Fruit fly (Drosophila melanogaster) whole organism, embryonic: ENCODE measurements around the gene Bet3.
A peak's percentile ranks its signal among the peaks of the same experiment; 100 is the strongest.

Experiments used
- Asciz ChIP-seq: fragments of 200-800 bp; sonication (Bioruptor generic); optimal IDR thresholded peaks from 2 replicates; lab custom pipeline; 2017; ENCODE audit warnings: missing biosample characterization, mild to moderate bottlenecking, missing genetic modification characterization, missing genetic modification reagents
- CG12104 ChIP-seq: fragments of 200-800 bp; sonication (Bioruptor generic); optimal IDR thresholded peaks from 3 replicates; lab custom pipeline; 2016; ENCODE audit warnings: missing biosample characterization, missing genetic modification characterization
- CG12219 ChIP-seq: fragments of 200-800 bp; sonication (Bioruptor generic); optimal IDR thresholded peaks from 3 replicates; lab custom pipeline; 2018; ENCODE audit warnings: missing biosample characterization, mild to moderate bottlenecking, missing genetic modification characterization
- CG12769 ChIP-seq: fragments of 200-800 bp; sonication (Bioruptor generic); optimal IDR thresholded peaks from 2 replicates; lab custom pipeline; 2019; ENCODE audit warnings: missing biosample characterization, mild to moderate bottlenecking, missing genetic modification characterization, moderate library complexity
- CG13287 ChIP-seq: fragments of 200-800 bp; sonication (Bioruptor generic); IDR thresholded peaks from 2 replicates; pipeline ENCODE4 v1.3.6; 2022; ENCODE audit warnings: missing biosample characterization, missing genetic modification characterization; ENCODE audit not compliant: partially characterized antibody
- CG14860 ChIP-seq: fragments of 200-800 bp; sonication (Bioruptor generic); IDR thresholded peaks from 3 replicates; pipeline ENCODE4 v1.3.6; 2022; ENCODE audit warnings: missing biosample characterization, missing genetic modification characterization; ENCODE audit not compliant: partially characterized antibody
- CG15514 ChIP-seq: fragments of 200-800 bp; sonication (Bioruptor generic); optimal IDR thresholded peaks from 3 replicates; lab custom pipeline; 2017; ENCODE audit warnings: missing biosample characterization, missing genetic modification characterization, mild to moderate bottlenecking, moderate library complexity, missing genetic modification reagents
- CG16779 ChIP-seq: fragments of 200-800 bp; sonication (Bioruptor generic); IDR thresholded peaks from 2 replicates; pipeline ENCODE4 v1.3.6; 2022; ENCODE audit warnings: missing biosample characterization, missing genetic modification characterization
- CG17912 ChIP-seq: fragments of 200-800 bp; sonication (Bioruptor generic); optimal IDR thresholded peaks from 2 replicates; lab custom pipeline; 2018; ENCODE audit warnings: missing biosample characterization, mild to moderate bottlenecking, missing genetic modification characterization
- CG18011 ChIP-seq: fragments of 200-800 bp; sonication (Bioruptor generic); optimal IDR thresholded peaks from 2 replicates; lab custom pipeline; 2017; ENCODE audit warnings: missing biosample characterization, missing genetic modification characterization, mild to moderate bottlenecking, moderate library complexity, missing genotype
- CG2120 ChIP-seq: fragments of 200-800 bp; sonication (Bioruptor generic); optimal IDR thresholded peaks from 3 replicates; lab custom pipeline; 2016; ENCODE audit warnings: missing biosample characterization, missing genetic modification characterization
- CG2129 ChIP-seq: fragments of 200-800 bp; sonication (Bioruptor generic); IDR thresholded peaks from 2 replicates; pipeline ENCODE4 v1.3.6; 2022; ENCODE audit warnings: missing biosample characterization, missing genetic modification characterization; ENCODE audit not compliant: partially characterized antibody
- CG34224 ChIP-seq: fragments of 200-800 bp; sonication (Bioruptor generic); IDR thresholded peaks from 3 replicates; pipeline ENCODE4 v1.3.6; 2022; ENCODE audit warnings: missing biosample characterization, missing genetic modification characterization; ENCODE audit not compliant: partially characterized antibody
- CG3838 ChIP-seq: fragments of 200-800 bp; sonication (Bioruptor generic); optimal IDR thresholded peaks from 3 replicates; lab custom pipeline; 2016; ENCODE audit warnings: missing biosample characterization, missing genetic modification characterization
- CG3847 ChIP-seq: fragments of 200-800 bp; sonication (Bioruptor generic); IDR thresholded peaks from 2 replicates; pipeline ENCODE4 v1.3.6; 2022; ENCODE audit warnings: missing biosample characterization, missing genetic modification characterization
- CG4360 ChIP-seq: fragments of 200-800 bp; sonication (Bioruptor generic); IDR thresholded peaks from 2 replicates; pipeline ENCODE4 v1.3.6; 2022; ENCODE audit warnings: missing biosample characterization, missing genetic modification characterization
- CG4820 ChIP-seq: fragments of 200-800 bp; sonication (Bioruptor generic); optimal IDR thresholded peaks from 3 replicates; lab custom pipeline; 2016; ENCODE audit warnings: missing biosample characterization, missing genetic modification characterization
- CG7963 ChIP-seq: fragments of 200-800 bp; sonication (Bioruptor generic); IDR thresholded peaks from 3 replicates; pipeline ENCODE4 v1.3.6; 2022; ENCODE audit warnings: missing biosample characterization, missing genetic modification characterization; ENCODE audit not compliant: partially characterized antibody
- CG7987 ChIP-seq: fragments of 200-800 bp; sonication (Bioruptor generic); optimal IDR thresholded peaks from 2 replicates; lab custom pipeline; 2018; ENCODE audit warnings: missing biosample characterization, mild to moderate bottlenecking, missing genetic modification characterization, moderate library complexity
- CG9797 ChIP-seq: fragments of 200-800 bp; sonication (Bioruptor generic); optimal IDR thresholded peaks from 3 replicates; lab custom pipeline; 2018; ENCODE audit warnings: missing biosample characterization, mild to moderate bottlenecking, missing genetic modification characterization
- CG9932 ChIP-seq: fragments of 200-800 bp; sonication (Bioruptor generic); IDR thresholded peaks from 2 replicates; pipeline ENCODE4 v1.3.6; 2022; ENCODE audit warnings: missing biosample characterization, missing genetic modification characterization
- CrebB ChIP-seq: fragments of 200-800 bp; sonication (Bioruptor generic); optimal IDR thresholded peaks from 3 replicates; lab custom pipeline; 2018; ENCODE audit warnings: missing biosample characterization, mild to moderate bottlenecking, missing genetic modification characterization
- D19A ChIP-seq: fragments of 200-800 bp; optimal IDR thresholded peaks from 3 replicates; lab custom pipeline; 2019; ENCODE audit warnings: missing biosample characterization, mild to moderate bottlenecking, missing genetic modification characterization, moderate library complexity
- Dp ChIP-seq: fragments of 200-800 bp; sonication (Bioruptor generic); optimal IDR thresholded peaks from 2 replicates; lab custom pipeline; 2018; ENCODE audit warnings: missing biosample characterization, mild to moderate bottlenecking, missing genetic modification characterization, moderate library complexity
- Dref ChIP-seq: fragments of 200-800 bp; sonication (Bioruptor generic); IDR thresholded peaks from 2 replicates; pipeline ENCODE4 v1.3.6; 2022; ENCODE audit warnings: missing biosample characterization, missing genetic modification characterization
- Drgx ChIP-seq: fragments of 200-800 bp; sonication (Bioruptor generic); IDR thresholded peaks from 2 replicates; pipeline ENCODE4 v1.3.6; 2022; ENCODE audit warnings: missing biosample characterization, missing genetic modification characterization
- E2f1 ChIP-seq: fragments of 200-800 bp; sonication (Bioruptor generic); IDR thresholded peaks from 2 replicates; pipeline ENCODE4 v1.3.6; 2022; ENCODE audit warnings: missing biosample characterization, missing genetic modification characterization
- Elba2 ChIP-seq: fragments of 200-800 bp; sonication (Bioruptor generic); optimal IDR thresholded peaks from 3 replicates; lab custom pipeline; 2016; ENCODE audit warnings: missing biosample characterization, missing genetic modification characterization
- Gug ChIP-seq: fragments of 200-800 bp; sonication (Bioruptor generic); IDR thresholded peaks from 4 replicates; pipeline ENCODE4 v1.3.6; 2022; ENCODE audit warnings: missing biosample characterization, missing genetic modification characterization
- HmgD ChIP-seq: fragments of 200-800 bp; sonication (Bioruptor generic); optimal IDR thresholded peaks from 3 replicates; lab custom pipeline; 2016; ENCODE audit warnings: missing biosample characterization, missing genetic modification characterization
- NC2α ChIP-seq: fragments of 200-800 bp; sonication (Bioruptor generic); optimal IDR thresholded peaks from 2 replicates; lab custom pipeline; 2016; ENCODE audit warnings: missing biosample characterization, missing genetic modification characterization
- Optix ChIP-seq: fragments of 200-800 bp; sonication (Bioruptor generic); IDR thresholded peaks from 3 replicates; pipeline ENCODE4 v1.3.6; 2022; ENCODE audit warnings: missing biosample characterization, missing genetic modification characterization
- Stat92E ChIP-seq, 3 experiments: fragments of >200 bp in 2 of 3; fragments of 200-800 bp in 1 of 3; sonication (Bioruptor generic) in 1 of 3; optimal IDR thresholded peaks; 2 replicates each; lab custom pipeline; 2017 to 2019; ENCODE audit warnings: missing biosample characterization in 3 of 3, missing genetic modification characterization in 3 of 3, mild to moderate bottlenecking in 1 of 3, moderate library complexity in 1 of 3
- az2 ChIP-seq: fragments of 200-800 bp; sonication (Bioruptor generic); optimal IDR thresholded peaks from 3 replicates; lab custom pipeline; 2016; ENCODE audit warnings: missing biosample characterization, missing genetic modification characterization
- cas ChIP-seq: fragments of 200-800 bp; sonication (Bioruptor generic); IDR thresholded peaks from 2 replicates; pipeline ENCODE4 v1.3.6; 2022; ENCODE audit warnings: missing biosample characterization, missing genetic modification characterization
- chinmo ChIP-seq: fragments of 200-800 bp; sonication (Bioruptor generic); IDR thresholded peaks from 4 replicates; pipeline ENCODE4 v1.3.6; 2022; ENCODE audit warnings: missing biosample characterization, missing genetic modification characterization; ENCODE audit not compliant: partially characterized antibody
- dati ChIP-seq: fragments of 200-800 bp; sonication (Bioruptor generic); IDR thresholded peaks from 2 replicates; pipeline ENCODE4 v1.3.6; 2022; ENCODE audit warnings: missing biosample characterization, missing genetic modification characterization
- eve ChIP-seq, 2 experiments: fragments of >200 bp; optimal IDR thresholded peaks; 2 replicates each; lab custom pipeline; 2017; ENCODE audit warnings: missing biosample characterization in 2 of 2, missing genetic modification characterization in 2 of 2
- gce ChIP-seq: fragments of 200-800 bp; sonication (Bioruptor generic); IDR thresholded peaks from 3 replicates; pipeline ENCODE4 v1.3.6; 2022; ENCODE audit warnings: missing biosample characterization, missing genetic modification characterization
- mirr ChIP-seq: fragments of 200-800 bp; sonication (Bioruptor generic); optimal IDR thresholded peaks from 3 replicates; lab custom pipeline; 2018; ENCODE audit warnings: missing biosample characterization, mild to moderate bottlenecking, missing genetic modification characterization
- mld ChIP-seq: fragments of 200-800 bp; sonication (Bioruptor generic); IDR thresholded peaks from 3 replicates; pipeline ENCODE4 v1.3.6; 2022; ENCODE audit warnings: missing biosample characterization, missing genetic modification characterization; ENCODE audit not compliant: partially characterized antibody
- nerfin-2 ChIP-seq: fragments of 200-800 bp; sonication (Bioruptor generic); IDR thresholded peaks from 2 replicates; pipeline ENCODE4 v1.3.6; 2022; ENCODE audit warnings: missing biosample characterization, missing genetic modification characterization; ENCODE audit not compliant: partially characterized antibody
- slbo ChIP-seq: fragments of 200-800 bp; sonication (Bioruptor generic); IDR thresholded peaks from 2 replicates; pipeline ENCODE4 v1.3.6; 2022; ENCODE audit warnings: missing biosample characterization, missing genetic modification characterization
- sug ChIP-seq: fragments of 200-800 bp; optimal IDR thresholded peaks from 2 replicates; lab custom pipeline; 2019; ENCODE audit warnings: missing biosample characterization, mild to moderate bottlenecking, missing genetic modification characterization, moderate library complexity
- tio ChIP-seq: fragments of 200-800 bp; sonication (Bioruptor generic); optimal IDR thresholded peaks from 2 replicates; lab custom pipeline; 2017; ENCODE audit warnings: missing biosample characterization, missing genetic modification characterization, inconsistent platforms
- tna ChIP-seq: fragments of 200-800 bp; sonication (Bioruptor generic); IDR thresholded peaks from 2 replicates; pipeline ENCODE4 v1.3.6; 2022; ENCODE audit warnings: missing biosample characterization, missing genetic modification characterization; ENCODE audit not compliant: partially characterized antibody
- vvl ChIP-seq: fragments of 200-800 bp; sonication (Bioruptor generic); IDR thresholded peaks from 2 replicates; pipeline ENCODE4 v1.3.6; 2022; ENCODE audit warnings: missing biosample characterization, missing genetic modification characterization
- wdn ChIP-seq: fragments of 200-800 bp; sonication (Bioruptor generic); IDR thresholded peaks from 2 replicates; pipeline ENCODE4 v1.3.6; 2022; ENCODE audit warnings: missing biosample characterization, missing genetic modification characterization

Bet3 gene

DNA sequence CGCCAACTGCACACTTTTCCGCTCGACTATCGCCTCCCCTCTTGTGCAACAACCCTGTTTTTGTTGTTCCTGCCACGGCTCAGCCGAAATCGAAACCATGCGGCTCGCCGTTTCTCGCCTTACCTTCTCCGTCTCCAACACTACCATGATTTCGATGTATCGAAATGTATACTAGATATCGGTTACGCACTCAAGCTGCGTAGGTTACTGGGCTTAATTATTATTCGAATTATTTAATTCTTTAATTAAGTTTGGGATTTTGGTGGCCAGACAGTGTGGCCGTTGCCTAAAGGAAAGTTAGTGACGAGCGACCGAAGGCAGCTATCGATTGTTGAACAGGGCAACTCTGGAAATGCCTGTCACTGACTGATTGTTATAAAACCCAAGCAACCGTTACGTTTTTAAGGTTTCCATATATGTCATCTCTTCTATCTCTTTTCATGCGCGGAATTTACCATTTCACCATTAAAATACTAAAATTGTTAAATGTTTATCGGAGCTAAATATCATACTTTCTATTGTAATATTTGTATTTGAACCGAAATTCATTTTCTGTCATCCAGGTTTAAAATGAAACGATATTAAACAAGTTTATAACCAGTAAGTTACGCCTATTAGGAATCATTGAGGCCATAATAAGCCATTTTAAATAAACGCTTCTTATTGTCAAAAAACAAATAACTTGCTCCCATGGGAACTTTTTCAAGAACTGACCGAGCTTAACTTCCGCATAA is 39.7 kb downstream of the Bet3 start, which contains the start of gene eIF4E1 (continued):
- no peak for TF ChIP-seq az2 (GFP tag; lab: Kevin White, UChicago)
- no peak for TF ChIP-seq CG3838 (GFP tag; lab: Kevin White, UChicago)
- TF ChIP-seq mirr (GFP tag; lab: Kevin White, UChicago): no peak
- 0 out of 2 replicates have a peak, but pooled peaks have one; percentile 42 for TF ChIP-seq nerfin-2 (GFP tag; lab: Robert Waterston, UW)
- TF ChIP-seq CrebB: no peak
- peak; percentile 55 for TF ChIP-seq HmgD (GFP tag; lab: Kevin White, UChicago)
- no peak for TF ChIP-seq cas (GFP tag; lab: Robert Waterston, UW)
- peak; percentile 33; the same call in 1 of the 4 replicates for TF ChIP-seq Gug (GFP tag; lab: Robert Waterston, UW)
- TF ChIP-seq Asciz (GFP tag; lab: Kevin White, UChicago): no peak
- TF ChIP-seq CG12104 (GFP tag; lab: Kevin White, UChicago): no peak
- peak; percentile 75 for TF ChIP-seq Elba2
- peak; percentile 92 for TF ChIP-seq Dref (GFP tag; lab: Robert Waterston, UW)
- TF ChIP-seq slbo (GFP tag; lab: Robert Waterston, UW): peak; percentile 65; the same call in 1 of the 2 replicates
- no peak for TF ChIP-seq eve (GFP tag; optimal IDR thresholded peaks at IDR 0.05; lab: Kevin White, UChicago)
- peak; percentile 14 for TF ChIP-seq sug (tag; lab: Kevin White, UChicago)
- TF ChIP-seq CG9932 (GFP tag; lab: Robert Waterston, UW): peak; percentile 31; the same call in 1 of the 2 replicates
- TF ChIP-seq tna: no peak
- TF ChIP-seq D19A: no peak
- peak; percentile 52; the same call in 1 of the 2 replicates for TF ChIP-seq CG4360 (GFP tag; lab: Robert Waterston, UW)
- peak; percentile 75 for TF ChIP-seq CG3847
- TF ChIP-seq CG12219 (GFP tag; lab: Kevin White, UChicago): no peak
- peak in 1 of 3 experiments; percentile 58 for TF ChIP-seq Stat92E (GFP tag; optimal IDR thresholded peaks at IDR 0.05; lab: Kevin White, UChicago)
- peak; percentile 67 for TF ChIP-seq CG7963
- TF ChIP-seq NC2α (GFP tag; lab: Kevin White, UChicago): no peak
- peak; percentile 13 for TF ChIP-seq CG2120
- 0 out of 4 replicates have a peak, but pooled peaks have one; percentile 19 for TF ChIP-seq chinmo (GFP tag; lab: Robert Waterston, UW)
- TF ChIP-seq gce (GFP tag; lab: Robert Waterston, UW): no peak
- TF ChIP-seq CG17912 (GFP tag; lab: Kevin White, UChicago): peak; percentile 29
- no peak for TF ChIP-seq CG4820 (GFP tag; lab: Kevin White, UChicago)
- peak; percentile 34; the same call in 1 of the 2 replicates for TF ChIP-seq CG2129
- TF ChIP-seq CG9797 (GFP tag; lab: Kevin White, UChicago): peak; percentile 91
- TF ChIP-seq CG7987 (GFP tag; lab: Kevin White, UChicago): peak; percentile 24
- peak; percentile 4; the same call in 1 of the 2 replicates for TF ChIP-seq vvl (GFP tag; lab: Robert Waterston, UW)
- no peak for TF ChIP-seq tio (GFP tag; lab: Kevin White, UChicago)
- TF ChIP-seq CG34224: peak; percentile 58
- peak; percentile 36; the same call in 2 of the 3 replicates for TF ChIP-seq CG14860
- TF ChIP-seq CG12769: peak; percentile 18
- TF ChIP-seq CG15514 (GFP tag; lab: Kevin White, UChicago): peak; percentile 68
- TF ChIP-seq CG18011 (GFP tag; lab: Kevin White, UChicago): peak; percentile 97
- TF ChIP-seq CG16779 (GFP tag; lab: Robert Waterston, UW): no peak
- TF ChIP-seq CG13287 (GFP tag; lab: Robert Waterston, UW): peak; percentile 80
- no peak for TF ChIP-seq Optix (GFP tag; lab: Robert Waterston, UW)
- TF ChIP-seq dati (GFP tag; lab: Robert Waterston, UW): no peak
- TF ChIP-seq Dp: peak; percentile 54
- TF ChIP-seq Drgx (GFP tag; lab: Robert Waterston, UW): no peak
- TF ChIP-seq E2f1 (GFP tag; lab: Robert Waterston, UW): no peak
- no peak for TF ChIP-seq wdn (GFP tag; lab: Robert Waterston, UW)
- peak; percentile 68 for TF ChIP-seq mld
